Worm (Caenorhabditis elegans): Measurements from ENCODE around the gene htz-1.

The htz-1 gene

DNA sequence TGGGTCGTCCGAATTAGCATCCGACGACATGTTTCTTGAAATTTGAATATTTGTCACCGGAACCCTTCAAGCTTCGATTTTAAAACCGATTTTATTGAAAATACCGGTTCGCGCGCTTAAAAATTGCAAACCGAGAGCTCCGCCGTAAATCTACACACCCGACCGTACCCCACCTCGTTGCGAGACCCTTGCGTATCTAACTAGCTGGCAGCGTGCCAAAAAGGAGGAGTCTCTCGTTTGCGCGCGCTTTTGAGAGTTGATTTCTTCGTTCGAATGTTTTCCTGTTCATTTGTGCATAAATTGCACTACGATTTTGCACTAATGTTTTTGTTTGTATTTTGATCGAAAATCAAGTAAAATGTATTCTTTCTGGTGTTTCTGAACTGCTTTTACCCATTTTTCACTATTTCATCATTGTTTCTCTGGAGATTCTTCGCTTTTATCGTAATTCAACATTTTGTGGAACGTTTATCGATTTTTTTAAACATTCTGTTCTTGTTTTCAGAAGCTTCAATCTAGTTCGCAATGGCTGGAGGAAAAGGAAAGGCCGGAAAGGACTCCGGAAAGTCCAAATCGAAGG is at the start of gene htz-1, which contains the start of gene wapl-1:
Gene htz-1, plus strand, starts transcription at position 506 of the 580 bp plus-strand sequence.
Gene wapl-1, minus strand, starts transcription at position 30 of the 580 bp plus-strand sequence.
- TF ChIP-seq dao-5 (tag; optimal IDR thresholded peaks at IDR 0.05) (no peak), W03F9.2 (tag; optimal IDR thresholded peaks at IDR 0.05) (peak; percentile 96), him-1 (tag; optimal IDR thresholded peaks at IDR 0.05) (peak; percentile 43)

DNA sequence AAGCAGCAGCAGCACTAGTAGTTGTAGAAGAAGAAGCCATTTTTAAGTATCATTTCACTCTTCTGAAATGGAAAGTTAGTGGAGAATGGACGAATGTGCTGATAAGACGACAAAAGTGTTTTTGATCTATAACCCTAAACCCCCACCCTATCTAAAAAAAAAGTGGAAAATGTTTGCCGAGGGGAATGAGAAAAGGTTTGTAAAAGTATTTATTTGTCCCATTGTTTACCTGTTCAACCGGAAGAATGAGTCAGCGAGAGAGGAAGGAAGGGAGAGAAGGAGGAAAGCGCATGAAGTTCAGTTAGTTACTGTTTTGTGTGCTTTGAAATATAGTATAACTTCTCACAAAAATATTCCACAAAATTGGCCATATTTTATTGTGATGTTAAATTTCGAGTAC is 48.9 kb upstream of the htz-1 start:
- TF ChIP-seq W03F9.2 (tag; optimal IDR thresholded peaks at IDR 0.05) (no peak), dao-5 (tag; optimal IDR thresholded peaks at IDR 0.05) (no peak), him-1 (tag; optimal IDR thresholded peaks at IDR 0.05) (no peak)

DNA sequence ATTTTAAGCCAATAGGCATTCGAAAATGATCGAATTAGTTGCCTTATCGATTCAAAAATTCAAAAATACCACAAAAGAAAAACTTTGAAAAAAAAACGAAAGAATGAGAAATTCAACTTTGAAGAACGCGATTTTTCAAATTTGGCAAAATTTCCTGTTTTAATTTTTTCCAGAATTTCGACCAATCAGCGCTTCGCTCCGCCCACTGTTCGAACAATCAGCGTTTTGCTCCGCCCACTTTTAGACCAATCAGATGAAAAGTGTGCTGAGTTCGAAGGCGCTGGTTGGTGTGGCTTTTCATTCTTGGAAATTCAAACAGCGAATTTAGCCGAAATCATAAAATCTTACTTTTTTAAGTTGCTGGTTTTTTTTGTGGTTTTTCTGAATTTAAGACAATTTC is 48.4 kb upstream of the htz-1 start:
- no peak for TF ChIP-seq him-1 (tag; optimal IDR thresholded peaks at IDR 0.05)
- TF ChIP-seq dao-5 (tag; optimal IDR thresholded peaks at IDR 0.05) = no peak
- TF ChIP-seq W03F9.2 (tag; optimal IDR thresholded peaks at IDR 0.05) = no peak

DNA sequence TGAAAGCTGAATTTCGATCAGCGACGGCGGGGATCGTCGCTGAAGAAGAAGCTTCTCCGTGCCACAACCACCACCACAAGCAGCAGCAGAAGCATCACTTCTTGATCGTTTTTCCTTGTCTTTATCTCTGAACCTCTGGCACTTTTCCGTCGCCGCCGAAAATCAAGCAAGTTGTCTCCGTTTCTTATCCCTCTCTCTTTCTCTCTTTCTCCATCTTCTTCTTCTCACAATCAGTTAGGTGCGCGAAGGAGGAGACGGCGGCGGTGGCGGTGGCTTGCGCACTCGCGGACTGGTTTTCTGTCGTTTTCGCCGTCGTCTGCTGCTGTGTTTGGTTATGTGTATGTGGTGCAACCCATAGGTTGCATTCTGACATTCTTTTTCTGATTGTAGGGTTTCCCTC is 47.6 kb upstream of the htz-1 start:
- TF ChIP-seq W03F9.2 (tag; optimal IDR thresholded peaks at IDR 0.05) (no peak), dao-5 (tag; optimal IDR thresholded peaks at IDR 0.05) (no peak), him-1 (tag; optimal IDR thresholded peaks at IDR 0.05) (no peak)

DNA sequence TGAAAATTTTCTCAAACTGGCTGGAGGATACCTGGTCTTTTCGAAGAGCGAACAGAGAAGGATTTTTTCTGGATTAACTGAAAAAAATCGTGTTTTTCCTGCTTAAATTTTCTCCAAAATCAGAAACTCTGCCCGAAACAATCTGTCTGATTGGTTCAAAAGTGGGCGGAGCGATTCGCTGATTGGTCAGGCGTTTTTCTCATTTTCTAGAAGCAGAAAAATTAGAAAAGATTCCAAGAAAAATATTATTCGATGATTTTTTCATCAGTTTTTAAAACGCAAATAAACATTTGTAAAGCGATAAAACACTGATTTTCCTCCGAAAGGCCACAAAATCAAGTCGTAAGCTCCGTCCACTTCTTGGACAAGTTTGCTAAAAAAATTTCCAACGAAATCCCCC is 47.1 kb upstream of the htz-1 start:
- no peak for TF ChIP-seq W03F9.2 (tag; optimal IDR thresholded peaks at IDR 0.05)
- TF ChIP-seq dao-5 (tag; optimal IDR thresholded peaks at IDR 0.05) = no peak
- no peak for TF ChIP-seq him-1 (tag; optimal IDR thresholded peaks at IDR 0.05)

DNA sequence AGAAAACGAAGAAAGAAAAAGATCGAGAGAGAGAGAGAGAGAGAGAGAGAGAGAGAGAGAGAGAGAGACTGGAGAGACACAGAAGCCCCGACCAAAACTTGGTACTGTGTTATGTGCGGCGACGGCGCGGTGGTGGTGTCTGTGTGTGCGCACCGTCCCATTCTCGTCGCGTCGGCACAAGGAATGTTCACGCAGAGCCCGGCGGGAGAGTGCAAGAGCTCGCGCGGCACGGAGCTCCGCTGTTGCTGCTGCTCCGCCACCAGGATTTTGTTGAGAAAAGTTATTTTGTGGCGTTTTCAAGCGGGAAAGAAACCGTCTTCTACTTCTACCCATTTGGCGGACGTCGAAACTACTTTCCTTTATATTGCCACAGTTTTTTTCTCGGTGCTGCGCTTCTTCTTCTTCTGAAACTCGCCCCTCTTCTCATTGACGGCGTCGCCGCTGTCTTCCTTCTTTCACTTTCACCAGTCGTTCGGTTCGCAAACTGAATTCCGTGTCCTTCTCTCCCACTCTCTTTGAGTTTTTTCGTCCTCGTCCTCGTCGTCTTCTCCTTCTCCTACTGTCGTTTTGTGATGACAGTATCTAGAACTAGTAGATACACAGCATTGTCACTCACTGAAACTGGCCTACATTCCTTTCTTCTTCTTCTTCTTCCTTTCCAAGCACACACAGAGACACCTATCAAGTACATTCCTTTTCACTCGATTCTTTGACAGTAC is 46.4 kb upstream of the htz-1 start:
- no peak for TF ChIP-seq him-1 (tag; optimal IDR thresholded peaks at IDR 0.05)
- TF ChIP-seq W03F9.2 (tag; optimal IDR thresholded peaks at IDR 0.05) = no peak
- no peak for TF ChIP-seq dao-5 (tag; optimal IDR thresholded peaks at IDR 0.05)

DNA sequence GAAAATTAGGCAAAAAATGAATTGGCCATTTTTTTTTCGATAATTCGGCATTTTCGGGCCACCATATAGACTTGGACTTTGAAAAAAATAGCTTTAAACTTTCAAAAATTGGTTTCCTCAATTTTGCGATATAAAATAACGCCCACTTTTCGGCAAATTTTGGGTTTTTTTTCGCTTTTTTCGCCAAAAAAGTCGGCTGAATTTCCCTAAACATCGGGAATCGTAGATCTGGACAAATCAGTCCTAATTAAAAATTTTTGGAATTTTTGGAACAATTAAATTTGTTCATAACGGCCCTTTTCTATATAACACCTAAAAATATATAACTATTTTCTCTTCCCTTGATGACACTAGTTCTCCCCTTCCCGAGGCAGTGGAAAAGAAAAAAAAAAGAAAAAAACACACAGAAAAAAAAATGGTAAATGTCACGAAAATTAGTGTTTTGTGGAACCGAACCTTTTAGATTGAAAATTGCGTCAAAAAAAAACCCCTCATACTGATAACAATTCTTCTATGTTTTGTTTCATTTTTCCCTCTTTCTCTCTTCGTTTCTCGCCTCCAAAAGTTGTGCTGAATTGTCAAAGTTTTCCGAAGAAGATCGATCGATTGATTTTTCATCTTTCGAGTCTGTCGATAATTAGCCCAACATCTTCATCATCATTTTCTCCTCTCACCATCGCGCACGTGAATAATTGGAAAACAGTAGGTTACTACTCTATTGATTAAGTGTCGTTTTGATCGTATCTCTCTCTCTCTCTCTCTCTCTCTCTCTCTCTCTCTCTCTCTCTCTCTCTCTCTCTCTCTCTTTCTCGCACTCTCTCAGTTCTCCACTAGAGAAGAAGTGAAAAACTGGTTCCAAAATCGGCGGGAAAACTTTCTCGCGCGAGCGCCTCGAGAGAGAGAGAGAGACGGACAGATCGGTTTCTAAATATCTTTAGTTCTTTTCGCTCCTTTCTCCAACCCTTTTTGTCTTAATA is 45.4 kb upstream of the htz-1 start, which contains the start of gene Y24D9A.6:
Gene Y24D9A.6, minus strand, starts transcription at position 51 of the 977 bp plus-strand sequence.
- TF ChIP-seq him-1 (tag; optimal IDR thresholded peaks at IDR 0.05) (no peak), dao-5 (tag; optimal IDR thresholded peaks at IDR 0.05) (no peak), W03F9.2 (tag; optimal IDR thresholded peaks at IDR 0.05) (no peak)

DNA sequence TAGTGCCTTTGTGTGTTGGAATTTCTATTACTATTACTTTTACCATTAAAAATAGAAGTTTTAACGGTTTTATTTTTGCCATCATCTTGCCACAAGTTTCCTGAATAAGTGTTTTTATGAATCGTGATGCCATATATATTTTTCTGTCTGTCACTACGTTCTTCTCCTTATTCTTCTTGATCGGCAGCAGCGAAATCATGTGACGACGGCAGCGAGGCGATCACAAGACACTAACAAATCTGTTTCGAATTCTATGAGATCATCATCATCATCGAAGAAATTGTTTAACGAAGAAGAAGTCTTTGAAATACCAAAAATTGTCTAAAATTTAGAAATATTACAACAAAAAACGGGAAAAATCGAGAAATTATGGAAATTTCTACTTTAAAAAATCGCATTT is 43.6 kb upstream of the htz-1 start:
- no peak for TF ChIP-seq dao-5 (tag; optimal IDR thresholded peaks at IDR 0.05)
- no peak for TF ChIP-seq W03F9.2 (tag; optimal IDR thresholded peaks at IDR 0.05)
- TF ChIP-seq him-1 (tag; optimal IDR thresholded peaks at IDR 0.05) = no peak

DNA sequence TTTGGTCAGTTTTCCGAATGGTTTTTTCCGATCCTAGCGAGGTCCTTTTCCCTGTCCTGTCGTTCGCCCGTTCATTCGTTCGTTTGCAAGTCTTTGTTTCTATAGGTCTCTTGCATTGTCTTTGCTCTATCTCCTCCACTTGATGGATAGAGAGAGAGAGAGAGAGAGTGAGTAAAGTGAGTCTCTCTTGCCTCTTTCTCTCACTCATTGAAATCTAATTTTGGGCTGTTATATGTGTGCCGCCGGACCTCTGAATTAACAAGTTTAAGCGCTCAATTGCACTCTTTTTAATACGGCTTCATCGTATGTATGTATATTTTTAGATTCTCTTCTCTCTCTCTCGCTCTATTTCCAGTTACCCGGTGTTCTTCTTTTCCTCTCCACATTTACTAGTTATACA is 42.1 kb upstream of the htz-1 start:
- no peak for TF ChIP-seq W03F9.2 (tag; optimal IDR thresholded peaks at IDR 0.05)
- TF ChIP-seq him-1 (tag; optimal IDR thresholded peaks at IDR 0.05) = no peak
- no peak for TF ChIP-seq dao-5 (tag; optimal IDR thresholded peaks at IDR 0.05)

DNA sequence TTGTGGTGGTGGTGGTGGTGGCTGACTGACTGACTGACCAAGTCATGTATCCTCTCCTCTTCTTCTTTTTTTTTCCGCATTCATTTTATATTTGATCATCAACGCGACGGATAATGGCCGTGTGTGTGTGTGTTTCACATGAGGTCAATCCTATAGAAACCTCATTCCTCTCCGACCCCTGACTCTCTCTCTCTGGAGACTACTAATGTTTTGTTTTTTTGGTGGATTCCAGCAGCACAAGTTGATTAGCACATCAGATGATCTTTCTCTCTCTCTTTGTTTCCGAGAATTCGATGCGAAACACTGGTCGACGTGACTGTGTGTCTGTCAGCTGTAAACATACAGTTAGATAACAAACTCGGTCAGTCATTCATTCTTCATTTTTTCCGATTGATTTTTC is 40.9 kb upstream of the htz-1 start, which contains the start of gene Y24D9A.7:
Gene Y24D9A.7, minus strand, starts transcription at position 46 of the 400 bp plus-strand sequence.
- TF ChIP-seq dao-5 (tag; optimal IDR thresholded peaks at IDR 0.05) (no peak), him-1 (tag; optimal IDR thresholded peaks at IDR 0.05) (no peak), W03F9.2 (tag; optimal IDR thresholded peaks at IDR 0.05) (no peak)

DNA sequence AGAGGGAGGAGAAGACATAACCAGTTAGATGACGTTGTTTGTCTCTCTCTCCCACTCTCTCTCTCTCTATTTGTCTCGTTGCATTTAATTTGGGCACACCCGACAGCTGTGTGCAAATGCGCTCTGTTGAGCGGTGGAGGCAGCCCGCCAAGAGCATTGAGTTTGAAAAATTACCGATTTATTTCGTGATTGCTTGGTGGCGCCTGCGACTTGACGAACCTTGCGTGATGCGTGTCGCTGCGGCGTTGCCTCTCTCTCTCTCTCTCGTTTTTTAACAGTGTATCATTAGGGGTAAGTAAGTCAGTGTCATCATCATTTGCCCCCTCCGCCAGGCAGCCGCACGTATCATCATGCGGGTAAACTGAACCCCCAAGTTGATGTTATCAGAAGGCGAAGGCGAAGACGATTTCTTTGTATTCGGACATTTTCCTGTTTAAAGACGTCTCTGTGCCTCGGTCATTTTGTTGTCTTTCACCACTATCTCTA is 39.9 kb upstream of the htz-1 start:
- TF ChIP-seq dao-5 (tag; optimal IDR thresholded peaks at IDR 0.05) (no peak), W03F9.2 (tag; optimal IDR thresholded peaks at IDR 0.05) (no peak), him-1 (tag; optimal IDR thresholded peaks at IDR 0.05) (peak; percentile 24)

DNA sequence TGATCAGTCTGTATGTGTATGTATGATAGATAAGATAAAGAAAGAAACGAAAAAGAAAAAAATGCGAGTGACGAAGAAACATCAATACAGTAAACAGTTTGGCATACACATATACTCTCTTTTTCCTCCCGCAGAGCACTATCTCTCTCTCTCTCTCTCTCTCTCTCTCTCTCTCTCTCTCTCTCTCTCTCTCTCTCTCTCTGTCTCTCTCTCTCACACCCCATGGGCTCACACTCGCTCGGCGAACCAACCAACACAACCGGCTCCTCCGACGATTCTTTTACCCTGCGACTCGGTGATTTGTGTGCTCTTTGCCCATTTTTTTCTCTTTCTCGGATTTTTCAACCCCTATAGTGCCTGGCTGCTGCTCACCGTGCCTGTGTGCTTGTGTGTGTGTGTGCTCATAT is 39.0 kb upstream of the htz-1 start:
- TF ChIP-seq dao-5 (tag; optimal IDR thresholded peaks at IDR 0.05) (no peak), him-1 (tag; optimal IDR thresholded peaks at IDR 0.05) (no peak), W03F9.2 (tag; optimal IDR thresholded peaks at IDR 0.05) (no peak)

DNA sequence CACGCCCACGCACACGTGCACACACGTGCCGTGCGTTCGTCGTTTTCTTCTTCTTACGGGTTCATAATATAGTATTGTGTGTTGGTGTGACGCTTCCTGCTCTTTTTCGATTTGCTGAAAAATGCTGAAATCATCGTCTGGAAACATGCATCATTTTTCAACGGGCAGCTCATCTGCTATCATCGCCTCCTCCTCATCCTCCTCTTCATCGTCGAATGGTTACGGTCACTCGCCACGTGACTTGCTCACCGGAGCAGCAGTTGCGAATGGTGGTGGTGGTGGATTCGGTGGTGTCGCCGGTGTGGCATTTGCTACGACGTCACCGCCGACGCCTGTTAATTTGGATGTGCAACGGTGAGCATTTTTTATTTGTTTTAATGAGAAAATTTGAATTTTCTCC is 37.3 kb upstream of the htz-1 start:
- TF ChIP-seq dao-5 (tag; optimal IDR thresholded peaks at IDR 0.05) = no peak
- TF ChIP-seq him-1 (tag; optimal IDR thresholded peaks at IDR 0.05) = no peak
- no peak for TF ChIP-seq W03F9.2 (tag; optimal IDR thresholded peaks at IDR 0.05)

All from whole organism, L4/young adult.